Worm (Caenorhabditis elegans) whole organism, L4/young adult: ENCODE measurements around the gene atg-3.

Experiments
- W03F9.2 ChIP-seq: fragments of 150-350 bp; optimal IDR thresholded peaks from 2 replicates; lab custom pipeline; 2014; ENCODE audit warnings: missing biosample characterization, missing genetic modification characterization
- dao-5 ChIP-seq: sonication (generic microtip); optimal IDR thresholded peaks from 2 replicates; lab custom pipeline; 2016; ENCODE audit warnings: missing genotype, missing genetic modification characterization, moderate library complexity, missing compliant biosample characterization
- him-1 ChIP-seq: sonication (generic microtip); optimal IDR thresholded peaks from 2 replicates; lab custom pipeline; 2016; ENCODE audit warnings: missing genotype, missing genetic modification reagents, missing genetic modification characterization, missing compliant biosample characterization

DNA sequence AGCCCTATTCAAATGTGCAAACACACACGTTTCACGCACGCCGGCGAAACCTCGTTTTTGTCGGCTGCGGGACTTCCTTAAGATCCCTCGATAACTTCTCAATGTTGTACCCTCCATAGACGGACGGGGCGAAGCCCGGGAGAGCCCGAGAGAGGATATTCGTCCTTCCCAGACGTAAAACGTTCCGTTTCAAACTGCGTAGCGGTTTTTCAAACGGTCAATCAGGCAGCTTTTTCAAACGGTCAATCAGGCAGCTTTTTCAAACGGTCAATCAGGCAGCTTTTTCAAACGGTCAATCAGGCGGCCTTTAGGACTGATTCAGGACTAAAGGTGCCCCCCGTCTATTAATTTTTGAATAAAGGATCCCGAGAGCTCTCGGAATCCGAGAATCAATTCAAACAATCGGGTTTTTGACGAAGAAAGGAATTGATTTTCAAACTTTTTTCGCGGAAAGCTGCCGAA is 19.1 kb upstream of the atg-3 start:
- no peak for TF ChIP-seq him-1 (tag; lab: Kevin White, UChicago)
- TF ChIP-seq W03F9.2 (tag; lab: Kevin White, UChicago): peak; percentile 3
- no peak for TF ChIP-seq dao-5
